Worm (Caenorhabditis elegans) whole organism, mixed stage, embryonic: ENCODE data around the gene slc-25A29.

Experiments used
- M03D4.4 ChIP-seq: sonication (generic microtip); optimal IDR thresholded peaks from 2 replicates; lab custom pipeline; 2017; ENCODE audit warnings: mild to moderate bottlenecking, missing genetic modification characterization, missing compliant biosample characterization
- bed-3 ChIP-seq: fragments of 200-800 bp; sonication (Bioruptor generic); optimal IDR thresholded peaks from 3 replicates; lab custom pipeline; 2018; ENCODE audit warnings: mild to moderate bottlenecking, missing genetic modification characterization, moderate library complexity, missing compliant biosample characterization
- blmp-1 ChIP-seq: fragments of 150-350 bp; optimal IDR thresholded peaks from 2 replicates; lab custom pipeline; 2014; ENCODE audit warnings: missing biosample characterization, missing genetic modification characterization
- ceh-39 ChIP-seq: fragments of 150-350 bp; optimal IDR thresholded peaks from 2 replicates; lab custom pipeline; 2014; ENCODE audit warnings: missing biosample characterization, missing genetic modification characterization
- ceh-43 ChIP-seq: fragments of 200-800 bp; sonication (Bioruptor generic); optimal IDR thresholded peaks from 2 replicates; lab custom pipeline; 2018; ENCODE audit warnings: mild to moderate bottlenecking, missing genetic modification characterization, moderate library complexity, missing compliant biosample characterization
- ceh-83 ChIP-seq: fragments of 200-800 bp; sonication (Bioruptor generic); optimal IDR thresholded peaks from 2 replicates; lab custom pipeline; 2018; ENCODE audit warnings: mild to moderate bottlenecking, missing genetic modification characterization, missing compliant biosample characterization
- ces-1 ChIP-seq: fragments of 150-350 bp; optimal IDR thresholded peaks from 2 replicates; lab custom pipeline; 2014; ENCODE audit warnings: missing biosample characterization, missing genetic modification reagents, missing genetic modification characterization
- cnd-1 ChIP-seq: fragments of 200-800 bp; sonication (Bioruptor generic); optimal IDR thresholded peaks from 2 replicates; lab custom pipeline; 2018; ENCODE audit warnings: mild to moderate bottlenecking, missing genetic modification characterization, missing compliant biosample characterization
- drap-1 ChIP-seq: fragments of 200-800 bp; sonication (Bioruptor generic); optimal IDR thresholded peaks from 3 replicates; lab custom pipeline; 2018; ENCODE audit warnings: mild to moderate bottlenecking, missing genetic modification characterization, missing compliant biosample characterization
- elt-1 ChIP-seq: sonication (generic microtip); optimal IDR thresholded peaks from 2 replicates; lab custom pipeline; 2017; ENCODE audit warnings: missing genetic modification characterization, mild to moderate bottlenecking, missing compliant biosample characterization, antibody characterized with exemption, moderate library complexity, borderline replicate concordance; ENCODE audit not compliant: insufficient read depth
- elt-3 ChIP-seq: fragments of 150-350 bp; optimal IDR thresholded peaks from 2 replicates; lab custom pipeline; 2014; ENCODE audit warnings: missing biosample characterization, missing genetic modification characterization
- flh-1 ChIP-seq: fragments of 200-800 bp; sonication (Bioruptor generic); optimal IDR thresholded peaks from 2 replicates; lab custom pipeline; 2018; ENCODE audit warnings: mild to moderate bottlenecking, missing genetic modification characterization, moderate library complexity, missing compliant biosample characterization
- ham-2 ChIP-seq: fragments of 200-800 bp; sonication (Bioruptor generic); optimal IDR thresholded peaks from 2 replicates; lab custom pipeline; 2018; ENCODE audit warnings: mild to moderate bottlenecking, missing genetic modification characterization, missing compliant biosample characterization
- hlh-1 ChIP-seq: fragments of 150-350 bp; optimal IDR thresholded peaks from 2 replicates; lab custom pipeline; 2014; ENCODE audit warnings: missing biosample characterization, missing genetic modification reagents, missing genetic modification characterization
- lin-13 ChIP-seq: fragments of 150-350 bp; optimal IDR thresholded peaks from 2 replicates; lab custom pipeline; 2014; ENCODE audit warnings: missing biosample characterization, missing genetic modification characterization
- lin-32 ChIP-seq: fragments of 200-800 bp; sonication (Bioruptor generic); optimal IDR thresholded peaks from 2 replicates; lab custom pipeline; 2018; ENCODE audit warnings: mild to moderate bottlenecking, missing genetic modification characterization, missing compliant biosample characterization
- lsy-2 ChIP-seq: fragments of 150-350 bp; optimal IDR thresholded peaks from 2 replicates; lab custom pipeline; 2014; ENCODE audit warnings: missing biosample characterization, missing genetic modification characterization
- mab-5 ChIP-seq: fragments of 150-350 bp; optimal IDR thresholded peaks from 2 replicates; lab custom pipeline; 2014; ENCODE audit warnings: missing biosample characterization, missing genetic modification characterization
- mep-1 ChIP-seq: fragments of 150-350 bp; optimal IDR thresholded peaks from 2 replicates; lab custom pipeline; 2017; ENCODE audit warnings: missing biosample characterization, missing genetic modification reagents, missing genetic modification characterization, inconsistent platforms
- mls-2 ChIP-seq: sonication (generic microtip); optimal IDR thresholded peaks from 2 replicates; lab custom pipeline; 2016; ENCODE audit warnings: mild to moderate bottlenecking, missing genetic modification characterization, moderate library complexity, missing compliant biosample characterization
- nhr-2 ChIP-seq: fragments of 150-350 bp; optimal IDR thresholded peaks from 2 replicates; lab custom pipeline; 2014; ENCODE audit warnings: missing biosample characterization, missing genetic modification characterization
- nhr-237 ChIP-seq: fragments of 150-350 bp; optimal IDR thresholded peaks from 2 replicates; lab custom pipeline; 2014; ENCODE audit warnings: missing biosample characterization, missing genetic modification characterization
- nhr-28 ChIP-seq: fragments of 150-350 bp; optimal IDR thresholded peaks from 2 replicates; lab custom pipeline; 2014; ENCODE audit warnings: missing biosample characterization, missing genetic modification characterization
- nhr-76 ChIP-seq: sonication (generic microtip); optimal IDR thresholded peaks from 2 replicates; lab custom pipeline; 2017; ENCODE audit warnings: missing biosample characterization, missing genetic modification characterization
- pha-4 ChIP-seq: fragments of 150-350 bp; optimal IDR thresholded peaks from 2 replicates; lab custom pipeline; 2018; ENCODE audit warnings: missing biosample characterization, missing genetic modification reagents, missing genetic modification characterization
- sem-2 ChIP-seq: fragments of 200-800 bp; sonication (Bioruptor generic); optimal IDR thresholded peaks from 2 replicates; lab custom pipeline; 2018; ENCODE audit warnings: mild to moderate bottlenecking, missing genetic modification characterization, missing compliant biosample characterization
- snpc-4 ChIP-seq: fragments of 150-350 bp; optimal IDR thresholded peaks from 2 replicates; lab custom pipeline; 2014; ENCODE audit warnings: missing biosample characterization, missing genetic modification characterization
- sptf-1 ChIP-seq: sonication (generic microtip); optimal IDR thresholded peaks from 2 replicates; lab custom pipeline; 2017; ENCODE audit warnings: mild to moderate bottlenecking, missing genetic modification characterization, moderate library complexity, missing compliant biosample characterization
- tbx-8 ChIP-seq: fragments of 200-800 bp; sonication (Bioruptor generic); optimal IDR thresholded peaks from 2 replicates; lab custom pipeline; 2018; ENCODE audit warnings: mild to moderate bottlenecking, missing genetic modification characterization, moderate library complexity, missing compliant biosample characterization
- unc-120 ChIP-seq: sonication (generic microtip); optimal IDR thresholded peaks from 2 replicates; lab custom pipeline; 2017; ENCODE audit warnings: missing genetic modification characterization, missing compliant biosample characterization; ENCODE audit not compliant: poor library complexity, severe bottlenecking
- unc-39 ChIP-seq: fragments of 150-350 bp; optimal IDR thresholded peaks from 2 replicates; lab custom pipeline; 2014; ENCODE audit warnings: missing biosample characterization, missing genetic modification characterization
- unc-62 ChIP-seq: fragments of 150-350 bp; optimal IDR thresholded peaks from 2 replicates; lab custom pipeline; 2014; ENCODE audit warnings: missing biosample characterization, missing genetic modification reagents, missing genetic modification characterization
- zip-8 ChIP-seq: fragments of 150-350 bp; optimal IDR thresholded peaks from 2 replicates; lab custom pipeline; 2014; ENCODE audit warnings: missing biosample characterization, missing genetic modification characterization
- ztf-11 ChIP-seq: fragments of 150-350 bp; optimal IDR thresholded peaks from 2 replicates; lab custom pipeline; 2014; ENCODE audit warnings: missing biosample characterization, missing genetic modification characterization

The slc-25A29 gene

ce11 chrV:14625662-14626061 is 32.3 kb downstream of the slc-25A29 start:
- TF ChIP-seq blmp-1 (tag; lab: Kevin White, UChicago), result no peak
- TF ChIP-seq pha-4 (tag; lab: Kevin White, UChicago), result no peak
- peak; percentile 80 for TF ChIP-seq hlh-1 (tag; lab: Kevin White, UChicago)
- TF ChIP-seq elt-1, result no peak
- TF ChIP-seq unc-39 (tag; lab: Kevin White, UChicago), result no peak
- TF ChIP-seq unc-62 (GFP tag; lab: Kevin White, UChicago), result peak; percentile 95
- no peak for TF ChIP-seq ham-2 (GFP tag; lab: Kevin White, UChicago)
- TF ChIP-seq unc-120 (tag; lab: Kevin White, UChicago), result peak; percentile 54

ce11 chrV:14620835-14621234 is 37.1 kb downstream of the slc-25A29 start, which contains the start of gene hot-1:
Gene hot-1 (plus strand): TSS chrV:14621135.
- TF ChIP-seq lsy-2 (tag; lab: Kevin White, UChicago), result no peak

DNA sequence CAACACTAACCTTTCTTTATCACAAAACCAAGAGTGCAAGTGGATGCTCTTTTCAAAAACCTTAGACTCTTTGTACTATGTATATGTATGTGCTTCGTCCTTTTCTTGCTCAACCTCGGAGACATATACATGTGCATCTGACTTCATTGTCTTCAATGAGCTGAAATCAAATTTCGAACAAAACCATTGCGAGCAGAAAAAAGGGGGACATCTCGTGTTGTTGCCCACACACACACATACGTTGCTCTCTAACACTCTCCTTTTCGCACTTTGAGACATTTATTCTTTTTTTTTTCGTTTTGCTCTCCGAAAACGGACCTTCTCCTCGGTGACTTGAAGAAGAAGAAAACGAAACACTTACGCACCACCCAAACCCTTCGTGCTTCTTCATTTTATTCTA is 37.7 kb downstream of the slc-25A29 start:
- no peak for TF ChIP-seq unc-120 (tag; lab: Kevin White, UChicago)
- TF ChIP-seq M03D4.4 (tag; lab: Kevin White, UChicago), result no peak
- TF ChIP-seq ces-1, result peak; percentile 57
- no peak for TF ChIP-seq flh-1 (GFP tag; lab: Kevin White, UChicago)

DNA sequence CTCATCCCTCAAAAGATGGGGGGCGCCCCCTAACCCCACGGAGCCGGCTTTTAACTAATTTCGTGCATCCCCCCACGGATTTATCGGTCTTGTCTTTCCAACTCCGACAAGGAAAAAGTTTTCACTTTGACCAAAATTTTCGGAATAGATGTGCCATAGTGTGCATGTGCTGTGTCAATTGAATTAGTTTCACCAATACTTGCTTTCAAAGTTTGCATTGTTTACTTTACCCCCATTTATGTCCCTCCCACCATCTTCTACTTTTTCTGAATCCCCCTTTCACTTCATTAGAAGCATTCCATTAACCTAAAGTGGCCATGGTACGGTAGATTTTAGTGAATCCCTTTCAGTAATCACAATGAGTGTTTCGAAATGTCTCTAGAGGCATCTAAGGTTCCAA is 40.3 kb downstream of the slc-25A29 start:
- TF ChIP-seq M03D4.4 (tag; lab: Kevin White, UChicago), result no peak
- no peak for TF ChIP-seq mls-2 (tag; lab: Kevin White, UChicago)
- no peak for TF ChIP-seq ztf-11
- no peak for TF ChIP-seq elt-3 (tag; lab: Kevin White, UChicago)
- TF ChIP-seq pha-4 (tag; lab: Kevin White, UChicago), result no peak
- no peak for TF ChIP-seq unc-62 (GFP tag; lab: Kevin White, UChicago)
- TF ChIP-seq lin-13 (tag; lab: Kevin White, UChicago), result no peak
- no peak for TF ChIP-seq zip-8 (tag; lab: Kevin White, UChicago)
- TF ChIP-seq snpc-4 (tag; lab: Kevin White, UChicago), result no peak
- TF ChIP-seq ham-2 (GFP tag; lab: Kevin White, UChicago), result no peak
- no peak for TF ChIP-seq cnd-1 (tag; lab: Kevin White, UChicago)
- TF ChIP-seq elt-1, result no peak
- no peak for TF ChIP-seq ceh-83

- no peak for TF ChIP-seq M03D4.4 (tag; lab: Kevin White, UChicago)
- TF ChIP-seq mep-1 (tag; lab: Kevin White, UChicago), result no peak
- TF ChIP-seq ceh-39 (tag; lab: Kevin White, UChicago), result no peak
- TF ChIP-seq ham-2 (GFP tag; lab: Kevin White, UChicago), result no peak
- TF ChIP-seq ceh-43 (GFP tag; lab: Kevin White, UChicago), result no peak
- TF ChIP-seq blmp-1 (tag; lab: Kevin White, UChicago), result no peak
- TF ChIP-seq unc-62 (GFP tag; lab: Kevin White, UChicago), result no peak
- TF ChIP-seq nhr-2 (tag; lab: Kevin White, UChicago), result no peak
- TF ChIP-seq ztf-11, result no peak
- TF ChIP-seq nhr-237 (tag; lab: Kevin White, UChicago), result no peak
- no peak for TF ChIP-seq unc-120 (tag; lab: Kevin White, UChicago)
- TF ChIP-seq mab-5 (tag; lab: Kevin White, UChicago), result no peak
- no peak for TF ChIP-seq lin-32 (GFP tag; lab: Kevin White, UChicago)
Measured at ce11 chrV:14615671-14616070, 42.3 kb downstream of the slc-25A29 start.

DNA sequence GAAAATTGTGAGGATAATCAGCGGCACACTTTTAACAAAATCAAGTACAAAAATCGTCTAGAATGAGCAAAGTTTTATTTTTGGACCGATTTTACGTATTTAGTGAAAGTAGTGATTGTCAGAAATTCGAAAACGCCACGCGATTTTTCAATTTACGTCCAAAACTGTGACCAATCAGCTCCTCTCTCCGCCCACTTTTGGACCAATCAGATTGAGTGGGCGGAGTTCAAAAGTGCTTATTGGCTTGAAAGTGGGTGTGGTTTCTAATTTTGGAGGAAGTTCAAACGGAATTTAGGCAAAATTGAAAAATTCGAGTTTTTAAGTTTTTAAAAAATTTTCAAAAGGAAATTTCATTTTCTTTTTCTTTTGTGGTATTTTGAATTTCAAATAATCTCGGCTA is 43.5 kb downstream of the slc-25A29 start:
- TF ChIP-seq sem-2, result no peak
- no peak for TF ChIP-seq mep-1 (tag; lab: Kevin White, UChicago)

DNA sequence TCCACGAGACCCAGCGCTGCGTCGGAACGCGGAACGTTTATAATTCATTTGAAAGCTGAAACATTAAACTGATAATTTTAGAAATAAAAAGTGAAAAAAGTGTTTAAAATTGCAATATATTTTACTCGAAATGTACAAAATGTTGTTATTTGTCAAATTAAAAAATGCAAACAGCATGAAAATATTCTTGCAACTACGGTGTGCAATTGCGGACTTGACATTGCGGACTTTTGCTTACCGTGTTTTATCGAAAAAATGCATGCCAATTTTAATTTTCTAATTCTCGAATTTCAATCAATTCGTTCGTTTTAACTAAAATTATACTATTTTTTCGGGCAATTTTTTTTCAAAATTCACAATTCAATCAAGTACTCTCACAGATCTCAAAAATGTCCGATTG is 45.8 kb downstream of the slc-25A29 start, which contains the start of the genes R11H6.5 and ccnk-1:
R11H6.5 (minus strand) TSS at position 55 of the 400 bp plus-strand sequence.
ccnk-1 (plus strand) TSS at position 381 of the 400 bp plus-strand sequence.
- TF ChIP-seq mab-5 (tag; lab: Kevin White, UChicago) (no peak), sem-2 (no peak), lsy-2 (tag; lab: Kevin White, UChicago) (peak; percentile 98), drap-1 (no peak), pha-4 (tag; lab: Kevin White, UChicago) (no peak), sptf-1 (tag; lab: Kevin White, UChicago) (no peak), nhr-28 (no peak), nhr-2 (tag; lab: Kevin White, UChicago) (no peak), ceh-39 (tag; lab: Kevin White, UChicago) (no peak), ham-2 (GFP tag; lab: Kevin White, UChicago) (no peak), bed-3 (no peak), unc-62 (GFP tag; lab: Kevin White, UChicago) (no peak), mls-2 (tag; lab: Kevin White, UChicago) (no peak), ces-1 (no peak), nhr-76 (no peak), nhr-237 (tag; lab: Kevin White, UChicago) (peak; percentile 4), ceh-43 (GFP tag; lab: Kevin White, UChicago) (no peak), unc-39 (tag; lab: Kevin White, UChicago) (no peak), mep-1 (tag; lab: Kevin White, UChicago) (peak; percentile 38), ztf-11 (no peak), elt-3 (tag; lab: Kevin White, UChicago) (no peak), M03D4.4 (tag; lab: Kevin White, UChicago) (no peak), tbx-8 (GFP tag; lab: Kevin White, UChicago) (no peak)
